Fruit fly (Drosophila melanogaster) whole organism, embryonic: Measurements from ENCODE around the gene CG14034.
A peak's percentile ranks its signal among the peaks of the same experiment; 100 is the strongest.

Source experiments
- B-H2 ChIP-seq: fragments of 200-800 bp; sonication (Bioruptor generic); optimal IDR thresholded peaks from 2 replicates; lab custom pipeline; 2018; ENCODE audit warnings: missing biosample characterization, mild to moderate bottlenecking, missing genetic modification characterization
- CG10979 ChIP-seq: fragments of 200-800 bp; sonication (Bioruptor generic); optimal IDR thresholded peaks from 2 replicates; lab custom pipeline; 2018; ENCODE audit warnings: missing biosample characterization, mild to moderate bottlenecking, missing genetic modification characterization, moderate library complexity
- CG12071 ChIP-seq: fragments of 200-800 bp; sonication (Bioruptor generic); optimal IDR thresholded peaks from 3 replicates; lab custom pipeline; 2018; ENCODE audit warnings: missing biosample characterization, mild to moderate bottlenecking, missing genetic modification characterization
- CG13287 ChIP-seq: fragments of 200-800 bp; sonication (Bioruptor generic); IDR thresholded peaks from 2 replicates; pipeline ENCODE4 v1.3.6; 2022; ENCODE audit warnings: missing biosample characterization, missing genetic modification characterization; ENCODE audit not compliant: partially characterized antibody
- CG15073 ChIP-seq: fragments of 200-800 bp; sonication (Bioruptor generic); optimal IDR thresholded peaks from 2 replicates; lab custom pipeline; 2016; ENCODE audit warnings: missing biosample characterization, missing genetic modification characterization
- CG30020 ChIP-seq: fragments of 200-800 bp; optimal IDR thresholded peaks from 2 replicates; lab custom pipeline; 2019; ENCODE audit warnings: missing biosample characterization, mild to moderate bottlenecking, missing genetic modification characterization, moderate library complexity
- CG32767 ChIP-seq: fragments of 200-800 bp; sonication (Bioruptor generic); IDR thresholded peaks from 2 replicates; pipeline ENCODE4 v1.3.6; 2022; ENCODE audit warnings: missing biosample characterization, missing genetic modification characterization
- CG32772 ChIP-seq: fragments of 200-800 bp; sonication (Bioruptor generic); IDR thresholded peaks from 2 replicates; pipeline ENCODE4 v1.3.6; 2022; ENCODE audit warnings: missing biosample characterization, missing genetic modification characterization
- CG3995 ChIP-seq: fragments of 200-800 bp; sonication (Bioruptor generic); optimal IDR thresholded peaks from 3 replicates; lab custom pipeline; 2016; ENCODE audit warnings: missing biosample characterization, missing genetic modification characterization
- CG4360 ChIP-seq: fragments of 200-800 bp; sonication (Bioruptor generic); IDR thresholded peaks from 2 replicates; pipeline ENCODE4 v1.3.6; 2022; ENCODE audit warnings: missing biosample characterization, missing genetic modification characterization
- CG6254 ChIP-seq: fragments of 200-800 bp; sonication (Bioruptor generic); optimal IDR thresholded peaks from 3 replicates; lab custom pipeline; 2017; ENCODE audit warnings: mild to moderate bottlenecking, missing biosample characterization, missing genetic modification reagents, missing genetic modification characterization
- CG8290 ChIP-seq, 3 experiments: fragments of 200-800 bp; sonication (Bioruptor generic); optimal IDR thresholded peaks; 2 replicates each; lab custom pipeline; 2016 to 2019; ENCODE audit warnings: missing biosample characterization in 3 of 3, missing genetic modification characterization in 3 of 3, mild to moderate bottlenecking in 2 of 3, moderate library complexity in 1 of 3
- CG8924 ChIP-seq: fragments of 200-800 bp; optimal IDR thresholded peaks from 3 replicates; lab custom pipeline; 2019; ENCODE audit warnings: missing biosample characterization, mild to moderate bottlenecking, missing genetic modification characterization, moderate library complexity
- CTCF ChIP-seq: fragments of 200-800 bp; sonication (Bioruptor generic); optimal IDR thresholded peaks from 2 replicates; lab custom pipeline; 2017; ENCODE audit warnings: missing biosample characterization, mild to moderate bottlenecking, missing genetic modification characterization, moderate library complexity
- D19A ChIP-seq: fragments of 200-800 bp; optimal IDR thresholded peaks from 3 replicates; lab custom pipeline; 2019; ENCODE audit warnings: missing biosample characterization, mild to moderate bottlenecking, missing genetic modification characterization, moderate library complexity
- Deaf1 ChIP-seq: fragments of 200-800 bp; optimal IDR thresholded peaks from 3 replicates; lab custom pipeline; 2019; ENCODE audit warnings: missing biosample characterization, mild to moderate bottlenecking, missing genetic modification characterization, moderate library complexity
- Doc2 ChIP-seq: fragments of 200-800 bp; sonication (Bioruptor generic); IDR thresholded peaks from 2 replicates; pipeline ENCODE4 v1.3.6; 2022; ENCODE audit warnings: missing biosample characterization, missing genetic modification characterization
- HmgZ ChIP-seq: fragments of 200-800 bp; sonication (Bioruptor generic); optimal IDR thresholded peaks from 2 replicates; lab custom pipeline; 2018; ENCODE audit warnings: missing biosample characterization, mild to moderate bottlenecking, missing genetic modification characterization
- Jarid2 ChIP-seq: fragments of 200-800 bp; sonication (Bioruptor generic); optimal IDR thresholded peaks from 3 replicates; lab custom pipeline; 2017; ENCODE audit warnings: mild to moderate bottlenecking, missing biosample characterization, missing genetic modification reagents, missing genetic modification characterization
- Med ChIP-seq: fragments of 200-800 bp; sonication (Bioruptor generic); peaks from one replicate; lab custom pipeline; 2016; ENCODE audit warnings: missing biosample characterization, missing genetic modification characterization, mild to moderate bottlenecking, inconsistent platforms, moderate library complexity
- NC2β ChIP-seq: fragments of 200-800 bp; sonication (Bioruptor generic); optimal IDR thresholded peaks from 2 replicates; lab custom pipeline; 2016; ENCODE audit warnings: missing biosample characterization, missing genetic modification characterization
- NFAT ChIP-seq: fragments of 200-800 bp; sonication (Bioruptor generic); IDR thresholded peaks from 2 replicates; pipeline ENCODE4 v1.3.6; 2022; ENCODE audit warnings: missing biosample characterization, missing genetic modification characterization
- Opbp ChIP-seq: fragments of 200-800 bp; sonication (Bioruptor generic); IDR thresholded peaks from 3 replicates; pipeline ENCODE4 v1.3.6; 2022; ENCODE audit warnings: missing biosample characterization, missing genetic modification characterization; ENCODE audit not compliant: partially characterized antibody
- Pdp1 ChIP-seq, 2 experiments: fragments of 200-800 bp; sonication (Bioruptor generic); optimal IDR thresholded peaks; 3 replicates each; lab custom pipeline; 2016; ENCODE audit warnings: missing biosample characterization in 2 of 2, missing genetic modification characterization in 2 of 2, mild to moderate bottlenecking in 1 of 2, moderate library complexity in 1 of 2
- Rfx ChIP-seq: fragments of 200-800 bp; sonication (Bioruptor generic); IDR thresholded peaks from 2 replicates; pipeline ENCODE4 v1.3.6; 2022; ENCODE audit warnings: missing biosample characterization, missing genetic modification characterization
- Tbp ChIP-seq: fragments of >200 bp; optimal IDR thresholded peaks from 2 replicates; lab custom pipeline; 2018; ENCODE audit warnings: missing biosample characterization, missing genetic modification characterization
- br ChIP-seq: fragments of >200 bp; optimal IDR thresholded peaks from 2 replicates; lab custom pipeline; 2017
- bsh ChIP-seq, 2 experiments: fragments of 200-800 bp; sonication (Bioruptor generic); optimal IDR thresholded peaks; 2 replicates each; lab custom pipeline; 2017 to 2018; ENCODE audit warnings: mild to moderate bottlenecking in 2 of 2, missing biosample characterization in 2 of 2, missing genetic modification characterization in 2 of 2, moderate library complexity in 1 of 2
- chif ChIP-seq, 2 experiments: fragments of 200-800 bp; sonication (Bioruptor generic); optimal IDR thresholded peaks; 3 replicates each; lab custom pipeline; 2016; ENCODE audit warnings: missing biosample characterization in 2 of 2, missing genetic modification characterization in 2 of 2
- chm ChIP-seq: fragments of 200-800 bp; sonication (Bioruptor generic); IDR thresholded peaks from 2 replicates; pipeline ENCODE4 v1.3.6; 2022; ENCODE audit warnings: missing biosample characterization, missing genetic modification characterization
- crol ChIP-seq: fragments of 200-800 bp; sonication (Bioruptor generic); IDR thresholded peaks from 2 replicates; pipeline ENCODE4 v1.3.6; 2022; ENCODE audit warnings: missing biosample characterization, missing genetic modification characterization
- gcm ChIP-seq: fragments of 200-800 bp; sonication (Bioruptor generic); optimal IDR thresholded peaks from 2 replicates; lab custom pipeline; 2019; ENCODE audit warnings: missing biosample characterization, mild to moderate bottlenecking, missing genetic modification characterization, moderate library complexity
- gcm2 ChIP-seq: fragments of 200-800 bp; sonication (Bioruptor generic); optimal IDR thresholded peaks from 2 replicates; lab custom pipeline; 2016; ENCODE audit warnings: missing biosample characterization, missing genetic modification characterization
- gro ChIP-seq: fragments of 200-800 bp; sonication (Bioruptor generic); optimal IDR thresholded peaks from 2 replicates; lab custom pipeline; 2016; ENCODE audit warnings: missing biosample characterization, missing genetic modification characterization
- gsb-n ChIP-seq: fragments of 200-800 bp; sonication (Bioruptor generic); optimal IDR thresholded peaks from 3 replicates; lab custom pipeline; 2018; ENCODE audit warnings: missing biosample characterization, mild to moderate bottlenecking, missing genetic modification characterization
- hkb ChIP-seq, 2 experiments: fragments of 200-800 bp in 1 of 2; fragments of >200 bp in 1 of 2; sonication (Bioruptor generic) in 1 of 2; IDR thresholded peaks in 1 of 2; optimal IDR thresholded peaks in 1 of 2; 2 replicates each; pipeline versions ENCODE4 v1.3.6 to Lab custom; 2017 to 2022; ENCODE audit warnings: missing biosample characterization in 1 of 2, missing genetic modification characterization in 1 of 2
- insv ChIP-seq, 2 experiments: fragments of 200-800 bp; sonication (Bioruptor generic); optimal IDR thresholded peaks; 3 replicates each; lab custom pipeline; 2016 to 2018; ENCODE audit warnings: missing biosample characterization in 2 of 2, missing genetic modification characterization in 2 of 2
- lbe ChIP-seq: fragments of 200-800 bp; sonication (Bioruptor generic); optimal IDR thresholded peaks from 2 replicates; lab custom pipeline; 2016; ENCODE audit warnings: missing biosample characterization, mild to moderate bottlenecking, missing genetic modification characterization
- nom ChIP-seq: fragments of 200-800 bp; sonication (Bioruptor generic); optimal IDR thresholded peaks from 2 replicates; lab custom pipeline; 2017; ENCODE audit warnings: missing biosample characterization, missing genetic modification characterization, mild to moderate bottlenecking, moderate library complexity, missing genetic modification reagents
- otp ChIP-seq: fragments of 200-800 bp; sonication (Bioruptor generic); IDR thresholded peaks from 3 replicates; pipeline ENCODE4, ENCODE4 v1.3.6; 2022; ENCODE audit warnings: missing biosample characterization, missing genetic modification characterization
- repo ChIP-seq: fragments of 200-800 bp; sonication (Bioruptor generic); optimal IDR thresholded peaks from 2 replicates; lab custom pipeline; 2016; ENCODE audit warnings: missing biosample characterization, missing genetic modification characterization
- sim ChIP-seq: fragments of 200-800 bp; sonication (Bioruptor generic); IDR thresholded peaks from 2 replicates; pipeline ENCODE4 v1.3.6; 2022; ENCODE audit warnings: missing biosample characterization, missing genetic modification characterization
- sr ChIP-seq: fragments of 200-800 bp; sonication (Bioruptor generic); IDR thresholded peaks from 3 replicates; pipeline ENCODE4 v1.3.6; 2022; ENCODE audit warnings: missing biosample characterization, missing genetic modification characterization
- sug ChIP-seq: fragments of 200-800 bp; optimal IDR thresholded peaks from 2 replicates; lab custom pipeline; 2019; ENCODE audit warnings: missing biosample characterization, mild to moderate bottlenecking, missing genetic modification characterization, moderate library complexity
- wor ChIP-seq: fragments of 200-800 bp; sonication (Bioruptor generic); IDR thresholded peaks from 2 replicates; pipeline ENCODE4 v1.3.6; 2022; ENCODE audit warnings: missing biosample characterization, missing genetic modification characterization
- zen2 ChIP-seq: fragments of 200-800 bp; sonication (Bioruptor generic); IDR thresholded peaks from 3 replicates; pipeline ENCODE4 v1.3.6; 2022; ENCODE audit warnings: missing biosample characterization, missing genetic modification characterization; ENCODE audit not compliant: partially characterized antibody

Gene CG14034

dm6 chr2L:5237175-5237753 is 20.9 kb upstream of the CG14034 start (continued):
- TF ChIP-seq Opbp (0 out of 3 replicates have a peak, but pooled peaks have one; percentile 33), CG10979 (no peak), Jarid2 (peak; percentile 93), gro (GFP tag; lab: Kevin White, UChicago) (peak; percentile 25), B-H2 (GFP tag; lab: Kevin White, UChicago) (no peak), Deaf1 (tag; lab: Kevin White, UChicago) (peak; percentile 33), CG13287 (GFP tag; lab: Robert Waterston, UW) (peak; percentile 76), chm (GFP tag; lab: Robert Waterston, UW) (peak; percentile 85), CG12071 (peak; percentile 11), lbe (GFP tag; lab: Kevin White, UChicago) (peak; percentile 75), Rfx (GFP tag; lab: Robert Waterston, UW) (peak; percentile 14; the same call in 1 of the 2 replicates), hkb (optimal IDR thresholded peaks at IDR 0.05; lab: Kevin White, UChicago) (no peak), hkb (GFP tag; IDR thresholded peaks at IDR 0.05; lab: Robert Waterston, UW) (peak; percentile 61), gcm (GFP tag; lab: Kevin White, UChicago) (peak; percentile 74), HmgZ (tag; lab: Kevin White, UChicago) (peak; percentile 17), gsb-n (tag; lab: Kevin White, UChicago) (peak; percentile 23), Tbp (GFP tag; lab: Kevin White, UChicago) (peak; percentile 100), Pdp1 (GFP tag; optimal IDR thresholded peaks at IDR 0.05; lab: Kevin White, UChicago) (peak in 1 of 2 experiments; percentile 18), br (no peak), CG8290 (GFP tag; optimal IDR thresholded peaks at IDR 0.05; lab: Kevin White, UChicago) (no peak), CG8290 (tag; optimal IDR thresholded peaks at IDR 0.05; lab: Kevin White, UChicago) (peak in 1 of 2 experiments; percentile 46), zen2 (GFP tag; lab: Robert Waterston, UW) (peak; percentile 79), CG30020 (tag; lab: Kevin White, UChicago) (no peak), CG8924 (tag; lab: Kevin White, UChicago) (peak; percentile 17), CG6254 (peak; percentile 36), repo (GFP tag; lab: Kevin White, UChicago) (no peak), CG32772 (GFP tag; lab: Robert Waterston, UW) (peak; percentile 32; the same call in 1 of the 2 replicates), sim (GFP tag; lab: Robert Waterston, UW) (peak; percentile 74), Doc2 (GFP tag; lab: Robert Waterston, UW) (no peak), NFAT (GFP tag; lab: Robert Waterston, UW) (no peak), bsh (GFP tag; optimal IDR thresholded peaks at IDR 0.05; lab: Kevin White, UChicago) (peak in 1 of 2 experiments; percentile 66)

dm6 chr2L:5236346-5236809 is 20.0 kb upstream of the CG14034 start:
- peak; percentile 74 for TF ChIP-seq nom (GFP tag; lab: Kevin White, UChicago)
- TF ChIP-seq wor (GFP tag; lab: Robert Waterston, UW) = no peak
- peak; percentile 19 for TF ChIP-seq D19A (tag; lab: Kevin White, UChicago)
- no peak for TF ChIP-seq NC2β (GFP tag; lab: Kevin White, UChicago)
- peak; percentile 52 for TF ChIP-seq crol (GFP tag; lab: Robert Waterston, UW)
- no peak for TF ChIP-seq sug (tag; lab: Kevin White, UChicago)
- no peak for TF ChIP-seq hkb (optimal IDR thresholded peaks at IDR 0.05; lab: Kevin White, UChicago)
- TF ChIP-seq hkb (GFP tag; IDR thresholded peaks at IDR 0.05; lab: Robert Waterston, UW) = no peak
- TF ChIP-seq CG32767 (GFP tag; lab: Robert Waterston, UW) = no peak
- 0 out of 3 replicates have a peak, but pooled peaks have one; percentile 6 for TF ChIP-seq otp (GFP tag; lab: Robert Waterston, UW)
- no peak for TF ChIP-seq CG3995 (GFP tag; lab: Kevin White, UChicago)
- TF ChIP-seq insv (GFP tag; optimal IDR thresholded peaks at IDR 0.05; lab: Kevin White, UChicago) = no peak
- no peak for TF ChIP-seq sr (GFP tag; lab: Robert Waterston, UW)
- TF ChIP-seq CG4360 (GFP tag; lab: Robert Waterston, UW) = peak; percentile 91
- no peak for TF ChIP-seq chif (GFP tag; optimal IDR thresholded peaks at IDR 0.05; lab: Kevin White, UChicago)
- TF ChIP-seq Med = peak; percentile 59
- no peak for TF ChIP-seq CG15073 (GFP tag; lab: Kevin White, UChicago)
- TF ChIP-seq gcm2 = no peak
- no peak for TF ChIP-seq CTCF (GFP tag; lab: Kevin White, UChicago)
- TF ChIP-seq, all 482 proteins: peak for 6
